Worm (Caenorhabditis elegans): ENCODE data around the gene C29A12.22.

Gene C29A12.22

ce11 chrV:10807862-10808327, 4.0 kb upstream of the C29A12.22 start, which contains the start of gene plrg-1:
Gene plrg-1, minus strand, starts transcription at chrV:10807912.
- TF ChIP-seq ccch-3 (GFP tag; optimal IDR thresholded peaks at IDR 0.05): no peak
- peak; percentile 81 for TF ChIP-seq lin-26 (GFP tag; IDR thresholded peaks at IDR 0.05)
- TF ChIP-seq K11D2.4 (GFP tag; IDR thresholded peaks at IDR 0.05): peak; percentile 76
- TF ChIP-seq die-1 (tag; optimal IDR thresholded peaks at IDR 0.05): peak; percentile 43
- no peak for TF ChIP-seq F57A8.1 (GFP tag; optimal IDR thresholded peaks at IDR 0.05)
- peak; percentile 75 for TF ChIP-seq attf-3 (GFP tag; conservative IDR thresholded peaks at IDR 0.05)
- TF ChIP-seq F49E8.2 (tag; optimal IDR thresholded peaks at IDR 0.05; ENCODE audit: insufficient read depth): peak; percentile 68
- peak; percentile 95 for TF ChIP-seq egl-44 (GFP tag; IDR thresholded peaks at IDR 0.05)
- peak; percentile 79 for TF ChIP-seq hmg-20 (GFP tag; IDR thresholded peaks at IDR 0.05)
- TF ChIP-seq D2030.7 (GFP tag; IDR thresholded peaks at IDR 0.05): peak; percentile 94
- peak; percentile 68; the same call in 1 of the 2 replicates for TF ChIP-seq attf-6 (GFP tag; IDR thresholded peaks at IDR 0.05)
- TF ChIP-seq F52B5.7 (tag; optimal IDR thresholded peaks at IDR 0.05): peak; percentile 58
- TF ChIP-seq nhr-27 (tag; optimal IDR thresholded peaks at IDR 0.05): no peak
- TF ChIP-seq Y53G8AR.9 (GFP tag; conservative IDR thresholded peaks at IDR 0.05): peak; percentile 85
- peak; percentile 87 for TF ChIP-seq lin-54 (GFP tag; optimal IDR thresholded peaks at IDR 0.05)
- peak; percentile 66 for TF ChIP-seq ets-4 (GFP tag; optimal IDR thresholded peaks at IDR 0.05)
- TF ChIP-seq mxl-1 (tag; optimal IDR thresholded peaks at IDR 0.05): no peak
- peak; percentile 91 for TF ChIP-seq nhr-80 (tag; optimal IDR thresholded peaks at IDR 0.05)
- peak; percentile 62 for TF ChIP-seq T07F8.4 (tag; optimal IDR thresholded peaks at IDR 0.05)
- peak; percentile 56; the same call in 1 of the 2 replicates for TF ChIP-seq Y56A3A.18 (GFP tag; IDR thresholded peaks at IDR 0.05)
- TF ChIP-seq dox-1 (GFP tag; IDR thresholded peaks at IDR 0.05): peak; percentile 98
- no peak for TF ChIP-seq pha-4 (tag; optimal IDR thresholded peaks at IDR 0.05)
- TF ChIP-seq unc-130 (GFP tag; optimal IDR thresholded peaks at IDR 0.05): peak; percentile 58
- TF ChIP-seq ekl-4 (GFP tag; IDR thresholded peaks at IDR 0.05): peak; percentile 94
- TF ChIP-seq attf-5 (GFP tag; optimal IDR thresholded peaks at IDR 0.05): peak; percentile 97
- TF ChIP-seq madf-3 (GFP tag; IDR thresholded peaks at IDR 0.05): peak; percentile 89
- TF ChIP-seq snpc-1.1 (tag; optimal IDR thresholded peaks at IDR 0.05; ENCODE audit: insufficient read depth): peak; percentile 51
- TF ChIP-seq B0019.2 (GFP tag; conservative IDR thresholded peaks at IDR 0.05): peak; percentile 73
- TF ChIP-seq madf-10 (tag; optimal IDR thresholded peaks at IDR 0.05): peak; percentile 52
- peak; percentile 58 for TF ChIP-seq atf-7 (tag; optimal IDR thresholded peaks at IDR 0.05)
- no peak for TF ChIP-seq akir-1 (GFP tag; optimal IDR thresholded peaks at IDR 0.05)
- no peak for TF ChIP-seq F39B2.1 (GFP tag; IDR thresholded peaks at IDR 0.05)
- TF ChIP-seq Y67H2A.10 (GFP tag; conservative IDR thresholded peaks at IDR 0.05): peak; percentile 31; the same call in 1 of the 2 replicates
- TF ChIP-seq hlh-12 (tag; optimal IDR thresholded peaks at IDR 0.05): no peak
- TF ChIP-seq ztf-28 (GFP tag; IDR thresholded peaks at IDR 0.05): peak; percentile 82
- peak; percentile 85 for TF ChIP-seq tlf-1 (GFP tag; optimal IDR thresholded peaks at IDR 0.05)
- TF ChIP-seq pbrm-1 (GFP tag; IDR thresholded peaks at IDR 0.05): peak; percentile 94
- 0 out of 2 replicates have a peak, but pooled peaks have one; percentile 74 for TF ChIP-seq cebp-2 (GFP tag; IDR thresholded peaks at IDR 0.05)
- TF ChIP-seq let-607 (tag; optimal IDR thresholded peaks at IDR 0.05): peak; percentile 34 to 70
- TF ChIP-seq F33H1.4 (GFP tag; IDR thresholded peaks at IDR 0.05): peak; percentile 55
- peak; percentile 74 for TF ChIP-seq dpl-1 (GFP tag; optimal IDR thresholded peaks at IDR 0.05)
- TF ChIP-seq nfya-2 (GFP tag; IDR thresholded peaks at IDR 0.05): no peak
- TF ChIP-seq ZK185.1 (tag; optimal IDR thresholded peaks at IDR 0.05; ENCODE audit: poor library complexity, severe bottlenecking): peak; percentile 91
- TF ChIP-seq ceh-40 (GFP tag; IDR thresholded peaks at IDR 0.05): 0 out of 2 replicates have a peak, but pooled peaks have one; percentile 34
- 0 out of 2 replicates have a peak, but pooled peaks have one; percentile 74 for TF ChIP-seq Y79H2A.3 (GFP tag; conservative IDR thresholded peaks at IDR 0.05)
- TF ChIP-seq Y95B8A.8 (GFP tag; IDR thresholded peaks at IDR 0.05): peak; percentile 79; the same call in 1 of the 2 replicates
- TF ChIP-seq him-1 (tag; optimal IDR thresholded peaks at IDR 0.05): peak; percentile 47
- no peak for TF ChIP-seq dpff-1 (tag; optimal IDR thresholded peaks at IDR 0.05)

Data from whole organism, young adult.